Worm (Caenorhabditis elegans) whole organism, early embryonic: ENCODE data around the gene srd-21.

Experiments used
- ama-1 ChIP-seq: fragments of 150-350 bp; optimal IDR thresholded peaks from 2 replicates; lab custom pipeline; 2014
- ceh-36 ChIP-seq: sonication (generic microtip); optimal IDR thresholded peaks from 2 replicates; lab custom pipeline; 2016; ENCODE audit warnings: missing genetic modification characterization, inconsistent platforms, missing compliant biosample characterization
- ets-7 ChIP-seq: sonication (generic microtip); optimal IDR thresholded peaks from 2 replicates; lab custom pipeline; 2016; ENCODE audit warnings: missing genotype, missing genetic modification characterization, missing compliant biosample characterization
- flt-1 ChIP-seq: fragments of 200-800 bp; sonication (Bioruptor generic); IDR thresholded peaks from 2 replicates; pipeline ENCODE4 v1.3.6; 2022; ENCODE audit warnings: missing genetic modification characterization, missing compliant biosample characterization
- hnd-1 ChIP-seq: sonication (generic microtip); optimal IDR thresholded peaks from 2 replicates; lab custom pipeline; 2016; ENCODE audit warnings: missing genetic modification characterization, missing compliant biosample characterization
- tbx-11 ChIP-seq: fragments of 200-800 bp; sonication (Bioruptor generic); IDR thresholded peaks from 2 replicates; pipeline ENCODE4 v1.3.6; 2022; ENCODE audit warnings: missing genetic modification characterization, missing compliant biosample characterization
- tbx-37 ChIP-seq: fragments of 200-800 bp; sonication (Bioruptor generic); conservative IDR thresholded peaks from 2 replicates; pipeline ENCODE4 v1.3.6; 2022; ENCODE audit warnings: missing genetic modification reagents, missing genetic modification characterization, missing compliant biosample characterization

DNA sequence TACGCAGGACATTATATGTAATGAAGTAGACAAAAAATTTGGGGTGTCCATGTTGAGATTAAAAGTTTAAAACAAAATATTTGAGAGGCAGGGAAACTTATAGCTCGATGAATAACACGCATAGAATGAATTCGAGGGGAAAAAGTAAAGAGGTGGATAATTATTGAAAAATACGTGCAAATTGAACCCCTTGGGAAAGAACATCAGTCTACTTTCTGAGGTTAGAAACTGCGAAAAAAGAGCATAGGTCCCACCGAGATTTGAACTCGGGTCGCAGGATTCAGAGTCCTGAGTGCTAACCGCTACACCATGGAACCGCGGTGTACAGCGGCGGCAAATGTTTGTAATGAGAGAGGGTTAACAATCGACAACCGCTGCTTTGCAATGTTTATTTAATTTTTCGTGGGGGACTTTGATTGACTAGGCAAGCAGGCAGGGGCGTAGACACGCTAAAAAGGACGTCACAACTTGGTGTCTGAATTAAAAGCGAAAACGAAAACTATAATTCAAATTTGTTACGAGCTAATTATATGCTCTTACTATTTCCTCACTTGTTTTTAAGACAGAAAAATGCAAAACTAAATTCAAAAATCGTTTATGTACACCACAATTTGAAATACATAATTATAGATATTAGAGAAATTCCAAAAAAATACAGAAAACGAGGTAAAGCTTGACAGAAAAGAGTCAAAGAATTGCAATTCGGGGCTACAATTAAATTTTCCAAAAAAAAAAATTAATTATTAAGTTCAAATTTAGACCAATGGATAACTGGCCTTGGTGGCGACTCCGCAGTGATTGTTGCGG, 37.5 kb upstream of the srd-21 start, which contains the start of gene srh-269:
- TF ChIP-seq hnd-1 (tag; lab: Kevin White, UChicago): peak; percentile 31
- TF ChIP-seq ceh-36 (tag; lab: Kevin White, UChicago): peak; percentile 38
- peak; percentile 65 for TF ChIP-seq tbx-11 (GFP tag; lab: Robert Waterston, UW)
- TF ChIP-seq ets-7 (tag; lab: Kevin White, UChicago): peak; percentile 45
- no peak for TF ChIP-seq ama-1 (lab: Kevin White, UChicago)
- peak; percentile 76 for TF ChIP-seq flt-1 (GFP tag; lab: Robert Waterston, UW)
- TF ChIP-seq tbx-37 (GFP tag; lab: Robert Waterston, UW): 0 out of 2 replicates have a peak, but pooled peaks have one; percentile 43
